Fruit fly (Drosophila melanogaster) whole organism, embryonic: ENCODE data around the gene Rtnl1.

Experiments
- B-H1 ChIP-seq: fragments of 200-800 bp; sonication (Bioruptor generic); IDR thresholded peaks from 3 replicates; pipeline ENCODE4 v1.3.6; 2022; ENCODE audit warnings: missing biosample characterization, missing genetic modification characterization
- CG1024 ChIP-seq: fragments of 200-800 bp; sonication (Bioruptor generic); IDR thresholded peaks from 2 replicates; pipeline ENCODE4 v1.3.6; 2022; ENCODE audit warnings: missing biosample characterization, missing genetic modification characterization
- CG10267 ChIP-seq: fragments of 200-800 bp; sonication (Bioruptor generic); optimal IDR thresholded peaks from 2 replicates; lab custom pipeline; 2018; ENCODE audit warnings: missing biosample characterization, mild to moderate bottlenecking, missing genetic modification characterization, moderate library complexity
- CG10274 ChIP-seq: fragments of 200-800 bp; sonication (Bioruptor generic); optimal IDR thresholded peaks from 3 replicates; lab custom pipeline; 2017; ENCODE audit warnings: missing biosample characterization, mild to moderate bottlenecking, missing genetic modification characterization
- CG10462 ChIP-seq: fragments of 200-800 bp; sonication (Bioruptor generic); optimal IDR thresholded peaks from 2 replicates; lab custom pipeline; 2016; ENCODE audit warnings: missing biosample characterization, missing genetic modification characterization
- CG10654 ChIP-seq: fragments of 200-800 bp; sonication (Bioruptor generic); optimal IDR thresholded peaks from 2 replicates; lab custom pipeline; 2016; ENCODE audit warnings: missing biosample characterization, missing genetic modification characterization
- CG12071 ChIP-seq: fragments of 200-800 bp; sonication (Bioruptor generic); optimal IDR thresholded peaks from 3 replicates; lab custom pipeline; 2018; ENCODE audit warnings: missing biosample characterization, mild to moderate bottlenecking, missing genetic modification characterization
- CG12299 ChIP-seq: fragments of 200-800 bp; sonication (Bioruptor generic); optimal IDR thresholded peaks from 2 replicates; lab custom pipeline; 2018; ENCODE audit warnings: missing biosample characterization, mild to moderate bottlenecking, missing genetic modification characterization
- CG12659 ChIP-seq: fragments of 200-800 bp; sonication (Bioruptor generic); optimal IDR thresholded peaks from 3 replicates; lab custom pipeline; 2017; ENCODE audit warnings: mild to moderate bottlenecking, missing biosample characterization, missing genetic modification reagents, missing genetic modification characterization
- CG12744 ChIP-seq: fragments of 200-800 bp; sonication (Bioruptor generic); optimal IDR thresholded peaks from 2 replicates; lab custom pipeline; 2016; ENCODE audit warnings: missing biosample characterization, missing genetic modification characterization
- CG1603 ChIP-seq: fragments of 200-800 bp; sonication (Bioruptor generic); optimal IDR thresholded peaks from 2 replicates; lab custom pipeline; 2019; ENCODE audit warnings: missing biosample characterization, mild to moderate bottlenecking, missing genetic modification characterization, moderate library complexity
- CG18262 ChIP-seq: fragments of 200-800 bp; optimal IDR thresholded peaks from 3 replicates; lab custom pipeline; 2019; ENCODE audit warnings: missing biosample characterization, mild to moderate bottlenecking, missing genetic modification characterization, moderate library complexity
- CG31224 ChIP-seq: fragments of 200-800 bp; sonication (Bioruptor generic); IDR thresholded peaks from 2 replicates; pipeline ENCODE4 v1.3.6; 2022; ENCODE audit warnings: missing biosample characterization, missing genetic modification characterization
- CG6175 ChIP-seq: fragments of 200-800 bp; sonication (Bioruptor generic); IDR thresholded peaks from 3 replicates; pipeline ENCODE4 v1.3.6; 2022; ENCODE audit warnings: missing biosample characterization, missing genetic modification characterization
- CG8388 ChIP-seq: fragments of 200-800 bp; sonication (Bioruptor generic); optimal IDR thresholded peaks from 2 replicates; lab custom pipeline; 2019; ENCODE audit warnings: missing biosample characterization, mild to moderate bottlenecking, missing genetic modification characterization, moderate library complexity
- CG8924 ChIP-seq: fragments of 200-800 bp; optimal IDR thresholded peaks from 3 replicates; lab custom pipeline; 2019; ENCODE audit warnings: missing biosample characterization, mild to moderate bottlenecking, missing genetic modification characterization, moderate library complexity
- CG8944 ChIP-seq: fragments of 200-800 bp; sonication (Bioruptor generic); optimal IDR thresholded peaks from 3 replicates; lab custom pipeline; 2016; ENCODE audit warnings: missing biosample characterization, missing genetic modification characterization
- CG9797 ChIP-seq: fragments of 200-800 bp; sonication (Bioruptor generic); optimal IDR thresholded peaks from 3 replicates; lab custom pipeline; 2018; ENCODE audit warnings: missing biosample characterization, mild to moderate bottlenecking, missing genetic modification characterization
- Camta ChIP-seq: fragments of 200-800 bp; sonication (Bioruptor generic); optimal IDR thresholded peaks from 2 replicates; lab custom pipeline; 2016; ENCODE audit warnings: missing biosample characterization, missing genetic modification characterization
- CkIIα-i1 ChIP-seq: fragments of 200-800 bp; sonication (Bioruptor generic); IDR thresholded peaks from 2 replicates; pipeline ENCODE4 v1.3.6; 2022; ENCODE audit warnings: missing biosample characterization, missing genetic modification characterization
- E2f1 ChIP-seq: fragments of 200-800 bp; sonication (Bioruptor generic); IDR thresholded peaks from 2 replicates; pipeline ENCODE4 v1.3.6; 2022; ENCODE audit warnings: missing biosample characterization, missing genetic modification characterization
- Elba2 ChIP-seq: fragments of 200-800 bp; sonication (Bioruptor generic); optimal IDR thresholded peaks from 3 replicates; lab custom pipeline; 2016; ENCODE audit warnings: missing biosample characterization, missing genetic modification characterization
- Ets65A ChIP-seq: fragments of 200-800 bp; sonication (Bioruptor generic); peaks from one replicate; lab custom pipeline; 2016; ENCODE audit warnings: missing biosample characterization, missing genetic modification characterization
- Ets97D ChIP-seq: fragments of 200-800 bp; sonication (Bioruptor generic); optimal IDR thresholded peaks from 3 replicates; lab custom pipeline; 2016; ENCODE audit warnings: missing biosample characterization, missing genetic modification characterization
- Gsc ChIP-seq: fragments of 200-800 bp; sonication (Bioruptor generic); IDR thresholded peaks from 2 replicates; pipeline ENCODE4 v1.3.6; 2022; ENCODE audit warnings: missing biosample characterization, missing genetic modification characterization
- HLH4C ChIP-seq: fragments of 200-800 bp; sonication (Bioruptor generic); IDR thresholded peaks from 3 replicates; pipeline ENCODE4 v1.3.6; 2022; ENCODE audit warnings: missing biosample characterization, missing genetic modification characterization; ENCODE audit not compliant: partially characterized antibody
- Hr39 ChIP-seq: fragments of >200 bp; optimal IDR thresholded peaks from 2 replicates; lab custom pipeline; 2017
- Med ChIP-seq: fragments of 200-800 bp; sonication (Bioruptor generic); peaks from one replicate; lab custom pipeline; 2016; ENCODE audit warnings: missing biosample characterization, missing genetic modification characterization, mild to moderate bottlenecking, inconsistent platforms, moderate library complexity
- Neu2 ChIP-seq: fragments of 200-800 bp; sonication (Bioruptor generic); optimal IDR thresholded peaks from 3 replicates; lab custom pipeline; 2016; ENCODE audit warnings: missing biosample characterization, missing genetic modification characterization, borderline replicate concordance
- NfI ChIP-seq: fragments of 200-800 bp; sonication (Bioruptor generic); optimal IDR thresholded peaks from 3 replicates; lab custom pipeline; 2018; ENCODE audit warnings: missing biosample characterization, mild to moderate bottlenecking, missing genetic modification characterization, moderate library complexity
- Poxn ChIP-seq: fragments of 200-800 bp; sonication (Bioruptor generic); IDR thresholded peaks from 2 replicates; pipeline ENCODE4 v1.3.6; 2022; ENCODE audit warnings: missing biosample characterization, missing genetic modification characterization
- Ravus ChIP-seq: fragments of 200-800 bp; sonication (Bioruptor generic); IDR thresholded peaks from 2 replicates; pipeline ENCODE4 v1.3.6; 2022; ENCODE audit warnings: missing biosample characterization, missing genetic modification characterization
- Sox100B ChIP-seq: fragments of 200-800 bp; sonication (Bioruptor generic); optimal IDR thresholded peaks from 3 replicates; lab custom pipeline; 2018; ENCODE audit warnings: missing biosample characterization, mild to moderate bottlenecking, missing genetic modification characterization
- Stat92E ChIP-seq, 3 experiments: fragments of >200 bp in 2 of 3; fragments of 200-800 bp in 1 of 3; sonication (Bioruptor generic) in 1 of 3; optimal IDR thresholded peaks; 2 replicates each; lab custom pipeline; 2017 to 2019; ENCODE audit warnings: missing biosample characterization in 3 of 3, missing genetic modification characterization in 3 of 3, mild to moderate bottlenecking in 1 of 3, moderate library complexity in 1 of 3
- Trl ChIP-seq, 3 experiments: fragments of >200 bp in 2 of 3; fragments of 200-800 bp in 1 of 3; sonication (Bioruptor generic) in 1 of 3; optimal IDR thresholded peaks; 2 replicates in 1 of 3; 3 replicates in 2 of 3; lab custom pipeline; 2016 to 2017; ENCODE audit warnings: missing biosample characterization in 1 of 3, missing genetic modification characterization in 1 of 3
- al ChIP-seq: fragments of 200-800 bp; sonication (Bioruptor generic); IDR thresholded peaks from 2 replicates; pipeline ENCODE4 v1.3.6; 2022; ENCODE audit warnings: missing biosample characterization, missing genetic modification characterization
- crc ChIP-seq: fragments of 200-800 bp; sonication (Bioruptor generic); optimal IDR thresholded peaks from 2 replicates; lab custom pipeline; 2016; ENCODE audit warnings: missing biosample characterization, missing genetic modification characterization
- croc ChIP-seq: fragments of 200-800 bp; sonication (Bioruptor generic); conservative IDR thresholded peaks from 3 replicates; pipeline ENCODE4 v1.3.6; 2022; ENCODE audit warnings: missing biosample characterization, missing genetic modification characterization
- gsb ChIP-seq: fragments of 200-800 bp; sonication (Bioruptor generic); IDR thresholded peaks from 2 replicates; pipeline ENCODE4 v1.3.6; 2022; ENCODE audit warnings: missing biosample characterization, missing genetic modification characterization
- gsb-n ChIP-seq: fragments of 200-800 bp; sonication (Bioruptor generic); optimal IDR thresholded peaks from 3 replicates; lab custom pipeline; 2018; ENCODE audit warnings: missing biosample characterization, mild to moderate bottlenecking, missing genetic modification characterization
- lov ChIP-seq, 2 experiments: fragments of 200-800 bp in 1 of 2; fragments of >200 bp in 1 of 2; sonication (Bioruptor generic) in 1 of 2; IDR thresholded peaks in 1 of 2; optimal IDR thresholded peaks in 1 of 2; 2 replicates in 1 of 2; 3 replicates in 1 of 2; pipeline versions ENCODE4 v1.3.6 to Lab custom; 2017 to 2022; ENCODE audit warnings: missing biosample characterization in 1 of 2, missing genetic modification characterization in 1 of 2
- onecut ChIP-seq: fragments of 200-800 bp; sonication (Bioruptor generic); IDR thresholded peaks from 2 replicates; pipeline ENCODE4 v1.3.6; 2022; ENCODE audit warnings: missing biosample characterization, missing genetic modification characterization
- psq ChIP-seq: fragments of 200-800 bp; sonication (Bioruptor generic); optimal IDR thresholded peaks from 2 replicates; lab custom pipeline; 2017; ENCODE audit warnings: missing biosample characterization, missing genetic modification characterization
- scrt ChIP-seq: fragments of 200-800 bp; sonication (Bioruptor generic); optimal IDR thresholded peaks from 2 replicates; lab custom pipeline; 2018; ENCODE audit warnings: missing biosample characterization, mild to moderate bottlenecking, missing genetic modification characterization, moderate library complexity
- sens ChIP-seq: fragments of 200-800 bp; sonication (Bioruptor generic); peaks from one replicate; lab custom pipeline; 2016; ENCODE audit warnings: missing biosample characterization, missing genetic modification characterization
- slbo ChIP-seq: fragments of 200-800 bp; sonication (Bioruptor generic); IDR thresholded peaks from 2 replicates; pipeline ENCODE4 v1.3.6; 2022; ENCODE audit warnings: missing biosample characterization, missing genetic modification characterization
- stc ChIP-seq: fragments of 200-800 bp; sonication (Bioruptor generic); IDR thresholded peaks from 2 replicates; pipeline ENCODE4 v1.3.6; 2022; ENCODE audit warnings: missing biosample characterization, missing genetic modification characterization
- tup ChIP-seq: fragments of 200-800 bp; sonication (Bioruptor generic); optimal IDR thresholded peaks from 2 replicates; lab custom pipeline; 2016; ENCODE audit warnings: missing biosample characterization, mild to moderate bottlenecking, missing genetic modification characterization, moderate library complexity
- twi ChIP-seq: fragments of 200-800 bp; optimal IDR thresholded peaks from 2 replicates; lab custom pipeline; 2019; ENCODE audit warnings: missing biosample characterization, mild to moderate bottlenecking, missing genetic modification characterization, moderate library complexity

The Rtnl1 gene

dm6 chr2L:4982098-4982646, 27.3 kb downstream of the Rtnl1 start:
- TF ChIP-seq CG10267 (tag; lab: Kevin White, UChicago) (no peak), stc (GFP tag; lab: Robert Waterston, UW) (no peak), sens (GFP tag; lab: Kevin White, UChicago) (peak; percentile 61), Ets65A (GFP tag; lab: Kevin White, UChicago) (peak; percentile 88), CG31224 (GFP tag; lab: Robert Waterston, UW) (no peak), E2f1 (GFP tag; lab: Robert Waterston, UW) (no peak), Sox100B (GFP tag; lab: Kevin White, UChicago) (no peak), Elba2 (GFP tag; lab: Kevin White, UChicago) (no peak), CkIIα-i1 (no peak), NfI (no peak), CG12659 (GFP tag; lab: Kevin White, UChicago) (no peak), scrt (GFP tag; lab: Kevin White, UChicago) (peak; percentile 58), lov (optimal IDR thresholded peaks at IDR 0.05; lab: Kevin White, UChicago) (no peak), lov (GFP tag; IDR thresholded peaks at IDR 0.05; lab: Robert Waterston, UW) (0 out of 3 replicates have a peak, but pooled peaks have one; percentile 42), gsb-n (tag; lab: Kevin White, UChicago) (no peak), CG1024 (no peak), CG18262 (tag; lab: Kevin White, UChicago) (no peak), Poxn (GFP tag; lab: Robert Waterston, UW) (no peak), croc (GFP tag; lab: Robert Waterston, UW) (no peak), onecut (GFP tag; lab: Robert Waterston, UW) (peak; percentile 60), CG9797 (GFP tag; lab: Kevin White, UChicago) (no peak), psq (GFP tag; lab: Kevin White, UChicago) (no peak), Neu2 (GFP tag; lab: Kevin White, UChicago) (no peak), Med (GFP tag; lab: Kevin White, UChicago) (peak; percentile 78)

dm6 chr2L:4981278-4981966, 28.1 kb downstream of the Rtnl1 start, which contains the start of the genes CG8892 and CG34126:
TSS of gene CG8892 (minus strand) at chr2L:4981592.
TSS of gene CG34126 (plus strand) at chr2L:4981614.
- TF ChIP-seq CG10654 (GFP tag; lab: Kevin White, UChicago) = peak; percentile 98
- TF ChIP-seq Stat92E (GFP tag; optimal IDR thresholded peaks at IDR 0.05; lab: Kevin White, UChicago) = peak in 1 of 3 experiments; percentile 76
- peak; percentile 91 for TF ChIP-seq CG10274
- TF ChIP-seq tup = peak; percentile 95
- peak; percentile 95 for TF ChIP-seq Gsc
- TF ChIP-seq B-H1 (GFP tag; lab: Robert Waterston, UW) = peak; percentile 94
- peak; percentile 92 for TF ChIP-seq CG6175 (GFP tag; lab: Robert Waterston, UW)
- TF ChIP-seq Trl (optimal IDR thresholded peaks at IDR 0.05; lab: Kevin White, UChicago) = peak in 1 of 2 experiments; percentile 5
- TF ChIP-seq Trl (GFP tag; optimal IDR thresholded peaks at IDR 0.05; lab: Kevin White, UChicago) = peak; percentile 98
- TF ChIP-seq CG12744 (GFP tag; lab: Kevin White, UChicago) = peak; percentile 87
- peak; percentile 82 for TF ChIP-seq Hr39
- peak; percentile 97 for TF ChIP-seq Camta (GFP tag; lab: Kevin White, UChicago)
- peak; percentile 97 for TF ChIP-seq twi (tag; lab: Kevin White, UChicago)
- TF ChIP-seq CG1603 (tag; lab: Kevin White, UChicago) = peak; percentile 85
- TF ChIP-seq HLH4C (GFP tag; lab: Robert Waterston, UW) = 0 out of 3 replicates have a peak, but pooled peaks have one; percentile 28
- TF ChIP-seq gsb (GFP tag; lab: Robert Waterston, UW) = peak; percentile 91
- TF ChIP-seq Ravus (GFP tag; lab: Robert Waterston, UW) = peak; percentile 84
- peak; percentile 85 for TF ChIP-seq crc (GFP tag; lab: Kevin White, UChicago)
- peak; percentile 97 for TF ChIP-seq CG10462 (GFP tag; lab: Kevin White, UChicago)
- TF ChIP-seq CG12071 (GFP tag; lab: Kevin White, UChicago) = peak; percentile 88
- TF ChIP-seq slbo (GFP tag; lab: Robert Waterston, UW) = peak; percentile 98
- TF ChIP-seq CG12299 (tag; lab: Kevin White, UChicago) = peak; percentile 92
- TF ChIP-seq Ets97D (GFP tag; lab: Kevin White, UChicago) = peak; percentile 92
- TF ChIP-seq CG8388 (GFP tag; lab: Kevin White, UChicago) = peak; percentile 93
- TF ChIP-seq CG8924 = peak; percentile 97
- TF ChIP-seq al (GFP tag; lab: Robert Waterston, UW) = peak; percentile 97
- peak; percentile 96 for TF ChIP-seq CG8944 (GFP tag; lab: Kevin White, UChicago)
